Worm (Caenorhabditis elegans) whole organism, young adult: ENCODE data around the gene F21D5.9.
A peak's percentile ranks its signal among the peaks of the same experiment; 100 is the strongest.

Experiments used
- B0035.1 ChIP-seq: sonication (generic microtip); optimal IDR thresholded peaks from 2 replicates; lab custom pipeline; 2016; ENCODE audit warnings: missing genetic modification characterization, mild to moderate bottlenecking, missing compliant biosample characterization, missing genotype, missing genetic modification reagents
- B0261.1 ChIP-seq: sonication (generic microtip); optimal IDR thresholded peaks from 2 replicates; lab custom pipeline; 2016; ENCODE audit warnings: mild to moderate bottlenecking, missing genetic modification characterization, moderate library complexity, missing compliant biosample characterization
- C17E4.6 ChIP-seq: fragments of 200-800 bp; sonication (Bioruptor generic); IDR thresholded peaks from 2 replicates; pipeline ENCODE4 v1.3.6; 2022; ENCODE audit warnings: missing genetic modification reagents, missing genetic modification characterization, missing compliant biosample characterization
- F33H1.4 ChIP-seq: fragments of 200-800 bp; sonication (Bioruptor generic); IDR thresholded peaks from 2 replicates; pipeline ENCODE4 v1.3.6; 2022; ENCODE audit warnings: missing genetic modification reagents, missing genetic modification characterization, missing compliant biosample characterization
- F57A8.1 ChIP-seq: fragments of 200-800 bp; sonication (Bioruptor generic); optimal IDR thresholded peaks from 2 replicates; lab custom pipeline; 2018; ENCODE audit warnings: mild to moderate bottlenecking, missing genetic modification characterization, moderate library complexity, missing compliant biosample characterization
- Y53G8AR.9 ChIP-seq: fragments of 200-800 bp; sonication (Bioruptor generic); conservative IDR thresholded peaks from 2 replicates; pipeline ENCODE4 v1.3.6; 2022; ENCODE audit warnings: missing genetic modification reagents, missing genetic modification characterization, missing compliant biosample characterization
- Y56A3A.18 ChIP-seq: fragments of 200-800 bp; sonication (Bioruptor generic); IDR thresholded peaks from 2 replicates; pipeline ENCODE4 v1.3.6; 2022; ENCODE audit warnings: missing genetic modification reagents, missing genetic modification characterization, missing compliant biosample characterization
- Y79H2A.3 ChIP-seq: fragments of 200-800 bp; sonication (Bioruptor generic); conservative IDR thresholded peaks from 2 replicates; pipeline ENCODE4 v1.3.6; 2022; ENCODE audit warnings: missing genetic modification reagents, missing genetic modification characterization, missing compliant biosample characterization
- ZK185.1 ChIP-seq: sonication (generic microtip); optimal IDR thresholded peaks from 2 replicates; lab custom pipeline; 2016; ENCODE audit warnings: mild to moderate bottlenecking, missing genetic modification characterization, missing compliant biosample characterization; ENCODE audit not compliant: poor library complexity, severe bottlenecking
- aptf-2 ChIP-seq: fragments of 200-800 bp; sonication (Bioruptor generic); conservative IDR thresholded peaks from 2 replicates; pipeline ENCODE4 v1.3.6; 2022; ENCODE audit warnings: missing genetic modification reagents, missing genetic modification characterization, missing compliant biosample characterization
- aptf-3 ChIP-seq: fragments of 200-800 bp; sonication (Bioruptor generic); IDR thresholded peaks from 2 replicates; pipeline ENCODE4 v1.3.6; 2022; ENCODE audit warnings: missing genetic modification characterization, missing compliant biosample characterization
- athp-1 ChIP-seq: sonication (generic microtip); optimal IDR thresholded peaks from 2 replicates; lab custom pipeline; 2017; ENCODE audit warnings: mild to moderate bottlenecking, missing genetic modification characterization, missing compliant biosample characterization
- attf-5 ChIP-seq: fragments of 200-800 bp; sonication (Bioruptor generic); optimal IDR thresholded peaks from 2 replicates; lab custom pipeline; 2018; ENCODE audit warnings: mild to moderate bottlenecking, missing genetic modification characterization, missing compliant biosample characterization
- bed-2 ChIP-seq: fragments of 200-800 bp; sonication (Bioruptor generic); IDR thresholded peaks from 2 replicates; pipeline ENCODE4 v1.3.6; 2022; ENCODE audit warnings: missing genetic modification reagents, missing genetic modification characterization, missing compliant biosample characterization
- ccch-3 ChIP-seq: fragments of 200-800 bp; sonication (Bioruptor generic); optimal IDR thresholded peaks from 2 replicates; lab custom pipeline; 2018; ENCODE audit warnings: mild to moderate bottlenecking, missing genetic modification characterization, missing compliant biosample characterization
- cebp-2 ChIP-seq: fragments of 200-800 bp; sonication (Bioruptor generic); IDR thresholded peaks from 2 replicates; pipeline ENCODE4 v1.3.6; 2022; ENCODE audit warnings: missing genetic modification characterization, missing compliant biosample characterization
- ceh-58 ChIP-seq: fragments of 200-800 bp; sonication (Bioruptor generic); IDR thresholded peaks from 2 replicates; pipeline ENCODE4 v1.3.6; 2022; ENCODE audit warnings: missing genetic modification characterization, missing compliant biosample characterization
- ceh-79 ChIP-seq: sonication (generic microtip); optimal IDR thresholded peaks from 2 replicates; lab custom pipeline; 2017; ENCODE audit warnings: mild to moderate bottlenecking, missing genetic modification characterization, missing compliant biosample characterization
- die-1 ChIP-seq: sonication (generic microtip); optimal IDR thresholded peaks from 2 replicates; lab custom pipeline; 2016; ENCODE audit warnings: missing genotype, mild to moderate bottlenecking, missing genetic modification characterization, missing compliant biosample characterization
- dpl-1 ChIP-seq: fragments of 150-350 bp; optimal IDR thresholded peaks from 2 replicates; lab custom pipeline; 2014; ENCODE audit warnings: missing biosample characterization, missing genetic modification reagents, missing genetic modification characterization
- efl-1 ChIP-seq: fragments of 150-350 bp; optimal IDR thresholded peaks from 2 replicates; lab custom pipeline; 2014; ENCODE audit warnings: missing biosample characterization, missing genetic modification reagents, missing genetic modification characterization
- hlh-12 ChIP-seq: sonication (generic microtip); optimal IDR thresholded peaks from 2 replicates; lab custom pipeline; 2016; ENCODE audit warnings: missing genetic modification characterization, missing compliant biosample characterization
- hrde-1 ChIP-seq: sonication (generic microtip); optimal IDR thresholded peaks from 2 replicates; lab custom pipeline; 2016; ENCODE audit warnings: missing genetic modification characterization, mild to moderate bottlenecking, missing compliant biosample characterization, moderate library complexity, missing genotype, missing genetic modification reagents, borderline replicate concordance
- lag-1 ChIP-seq: fragments of 200-800 bp; sonication (Bioruptor generic); IDR thresholded peaks from 2 replicates; pipeline ENCODE4 v1.3.6; 2022; ENCODE audit warnings: missing genetic modification reagents, missing genetic modification characterization, missing compliant biosample characterization
- lin-26 ChIP-seq: fragments of 200-800 bp; sonication (Bioruptor generic); IDR thresholded peaks from 2 replicates; pipeline ENCODE4 v1.3.6; 2022; ENCODE audit warnings: missing genetic modification reagents, missing genetic modification characterization, missing compliant biosample characterization
- lin-40 ChIP-seq: sonication (generic microtip); optimal IDR thresholded peaks from 2 replicates; lab custom pipeline; 2016; ENCODE audit warnings: missing genetic modification characterization, mild to moderate bottlenecking, missing compliant biosample characterization, missing genotype, missing genetic modification reagents
- lin-54 ChIP-seq: fragments of 200-800 bp; sonication (Bioruptor generic); optimal IDR thresholded peaks from 2 replicates; lab custom pipeline; 2018; ENCODE audit warnings: mild to moderate bottlenecking, missing genetic modification characterization, missing compliant biosample characterization
- lsl-1 ChIP-seq: fragments of 200-800 bp; sonication (Bioruptor generic); optimal IDR thresholded peaks from 2 replicates; lab custom pipeline; 2018; ENCODE audit warnings: mild to moderate bottlenecking, missing genetic modification characterization, moderate library complexity, missing compliant biosample characterization
- madf-6 ChIP-seq: fragments of 200-800 bp; sonication (Bioruptor generic); IDR thresholded peaks from 2 replicates; pipeline ENCODE4 v1.3.6; 2022; ENCODE audit warnings: missing genetic modification reagents, missing genetic modification characterization, missing compliant biosample characterization
- madf-8 ChIP-seq: fragments of 200-800 bp; sonication (Bioruptor generic); conservative IDR thresholded peaks from 2 replicates; pipeline ENCODE4 v1.3.6; 2022; ENCODE audit warnings: missing genetic modification reagents, missing genetic modification characterization, missing compliant biosample characterization
- mel-28 ChIP-seq: sonication (generic microtip); optimal IDR thresholded peaks from 2 replicates; lab custom pipeline; 2016; ENCODE audit warnings: borderline replicate concordance, mild to moderate bottlenecking, missing genetic modification characterization, missing compliant biosample characterization
- mes-4 ChIP-seq: sonication (generic microtip); optimal IDR thresholded peaks from 2 replicates; lab custom pipeline; 2016; ENCODE audit warnings: missing genotype, missing genetic modification characterization, missing compliant biosample characterization
- nfya-1 ChIP-seq: sonication (generic microtip); optimal IDR thresholded peaks from 2 replicates; lab custom pipeline; 2017; ENCODE audit warnings: antibody characterized with exemption, missing compliant biosample characterization, missing genetic modification characterization, borderline replicate concordance; ENCODE audit not compliant: insufficient read depth
- rpc-1 ChIP-seq, 2 experiments: fragments of 150-350 bp in 1 of 2; sonication (generic microtip) in 1 of 2; optimal IDR thresholded peaks; 2 replicates each; lab custom pipeline; 2014 to 2018; ENCODE audit warnings: missing biosample characterization in 1 of 2, missing genetic modification characterization in 1 of 2, missing genetic modification reagents in 1 of 2, missing genotype in 1 of 2
- sdz-38 ChIP-seq: sonication (generic microtip); optimal IDR thresholded peaks from 2 replicates; lab custom pipeline; 2016; ENCODE audit warnings: missing genotype, missing genetic modification characterization, missing compliant biosample characterization
- snpc-1.3 ChIP-seq: sonication (generic microtip); optimal IDR thresholded peaks from 2 replicates; lab custom pipeline; 2017; ENCODE audit warnings: missing genetic modification characterization, mild to moderate bottlenecking, missing compliant biosample characterization, antibody characterized with exemption, moderate library complexity, missing genotype, missing genetic modification reagents; ENCODE audit not compliant: insufficient read depth
- unc-130 ChIP-seq: sonication (generic microtip); optimal IDR thresholded peaks from 2 replicates; lab custom pipeline; 2016; ENCODE audit warnings: missing genetic modification reagents, missing genetic modification characterization, missing compliant biosample characterization
- ztf-18 ChIP-seq: sonication (generic microtip); optimal IDR thresholded peaks from 2 replicates; lab custom pipeline; 2016; ENCODE audit warnings: missing genotype, mild to moderate bottlenecking, missing genetic modification characterization, missing compliant biosample characterization

Gene F21D5.9

ce11 chrIV:8687605-8688191 is 36.1 kb upstream of the F21D5.9 start, which contains the start of gene snrp-3 (continued):
- TF ChIP-seq lag-1 (GFP tag; lab: Robert Waterston, UW) (no peak), Y56A3A.18 (GFP tag; lab: Robert Waterston, UW) (no peak), unc-130 (GFP tag; lab: Kevin White, UChicago) (peak; percentile 23), lin-40 (peak; percentile 81), attf-5 (GFP tag; lab: Kevin White, UChicago) (peak; percentile 79), rpc-1 (optimal IDR thresholded peaks at IDR 0.05; lab: Kevin White, UChicago) (no peak), rpc-1 (tag; optimal IDR thresholded peaks at IDR 0.05; lab: Kevin White, UChicago) (no peak), C17E4.6 (no peak), madf-8 (GFP tag; lab: Robert Waterston, UW) (no peak), snpc-1.3 (tag; lab: Kevin White, UChicago) (peak; percentile 59), bed-2 (GFP tag; lab: Robert Waterston, UW) (no peak), lin-26 (GFP tag; lab: Robert Waterston, UW) (0 out of 2 replicates have a peak, but pooled peaks have one; percentile 6), lin-54 (GFP tag; lab: Kevin White, UChicago) (peak; percentile 95), aptf-3 (GFP tag; lab: Robert Waterston, UW) (no peak), dpl-1 (GFP tag; lab: Kevin White, UChicago) (peak; percentile 73), sdz-38 (tag; lab: Kevin White, UChicago) (no peak), ceh-58 (no peak), ccch-3 (GFP tag; lab: Kevin White, UChicago) (no peak), mes-4 (no peak), mel-28 (no peak), die-1 (tag; lab: Kevin White, UChicago) (no peak), ceh-79 (tag; lab: Kevin White, UChicago) (no peak), aptf-2 (GFP tag; lab: Robert Waterston, UW) (no peak), B0261.1 (no peak), hlh-12 (tag; lab: Kevin White, UChicago) (no peak), madf-6 (GFP tag; lab: Robert Waterston, UW) (peak; percentile 65; the same call in 1 of the 2 replicates), athp-1 (tag; lab: Kevin White, UChicago) (no peak), Y53G8AR.9 (GFP tag; lab: Robert Waterston, UW) (peak; percentile 89; the same call in 1 of the 2 replicates), nfya-1 (no peak), cebp-2 (GFP tag; lab: Robert Waterston, UW) (no peak), F57A8.1 (GFP tag; lab: Kevin White, UChicago) (no peak), lsl-1 (GFP tag; lab: Kevin White, UChicago) (peak; percentile 63)

ce11 chrIV:8691486-8691885 is 32.3 kb upstream of the F21D5.9 start, which contains the start of the genes hst-1 and ints-6:
hst-1 (minus strand) TSS chrIV:8691513.
ints-6 (plus strand) TSS chrIV:8691745.
- TF ChIP-seq ztf-18 (peak; percentile 5), Y79H2A.3 (no peak)

ce11 chrIV:8697436-8697835 is 26.4 kb upstream of the F21D5.9 start, which contains the start of gene ttll-11:
ttll-11 (plus strand) TSS chrIV:8697736.
- TF ChIP-seq F33H1.4 (no peak), cebp-2 (GFP tag; lab: Robert Waterston, UW) (no peak), hrde-1 (tag; lab: Kevin White, UChicago) (no peak), nfya-1 (no peak), ceh-58 (no peak), rpc-1 (optimal IDR thresholded peaks at IDR 0.05; lab: Kevin White, UChicago) (no peak), rpc-1 (tag; optimal IDR thresholded peaks at IDR 0.05; lab: Kevin White, UChicago) (no peak), ZK185.1 (tag; lab: Kevin White, UChicago) (no peak), lsl-1 (GFP tag; lab: Kevin White, UChicago) (no peak), lag-1 (GFP tag; lab: Robert Waterston, UW) (no peak), B0035.1 (tag; lab: Kevin White, UChicago) (no peak), lin-54 (GFP tag; lab: Kevin White, UChicago) (no peak), efl-1 (GFP tag; lab: Kevin White, UChicago) (no peak)
